Worm (Caenorhabditis elegans) whole organism, L3 larva: ENCODE results near the gene nhr-201.

Source experiments
- ZK546.5 ChIP-seq: sonication (generic microtip); optimal IDR thresholded peaks from 2 replicates; lab custom pipeline; 2017; ENCODE audit warnings: missing biosample characterization, missing genetic modification characterization
- aly-2 ChIP-seq: fragments of 150-350 bp; optimal IDR thresholded peaks from 2 replicates; lab custom pipeline; 2014; ENCODE audit warnings: missing biosample characterization, missing genetic modification characterization
- ama-1 ChIP-seq: fragments of 150-350 bp; optimal IDR thresholded peaks from 2 replicates; lab custom pipeline; 2018
- ceh-16 ChIP-seq: sonication (generic microtip); optimal IDR thresholded peaks from 2 replicates; lab custom pipeline; 2017; ENCODE audit warnings: missing biosample characterization, missing genetic modification characterization
- ceh-82 ChIP-seq: fragments of 150-350 bp; optimal IDR thresholded peaks from 2 replicates; lab custom pipeline; 2014; ENCODE audit warnings: missing biosample characterization, missing genetic modification characterization
- egl-27 ChIP-seq: sonication (generic microtip); optimal IDR thresholded peaks from 4 replicates; lab custom pipeline; 2017; ENCODE audit warnings: missing biosample characterization, missing genetic modification reagents, missing genetic modification characterization
- egl-5 ChIP-seq: fragments of 150-350 bp; optimal IDR thresholded peaks from 2 replicates; lab custom pipeline; 2017; ENCODE audit warnings: missing biosample characterization, missing genetic modification reagents, missing genetic modification characterization, inconsistent platforms
- elt-1 ChIP-seq: fragments of 150-350 bp; optimal IDR thresholded peaks from 2 replicates; lab custom pipeline; 2014; ENCODE audit warnings: missing biosample characterization, missing genetic modification characterization
- elt-2 ChIP-seq: sonication (generic microtip); optimal IDR thresholded peaks from 2 replicates; lab custom pipeline; 2016; ENCODE audit warnings: missing genetic modification reagents, mild to moderate bottlenecking, missing genetic modification characterization, missing compliant biosample characterization
- elt-3 ChIP-seq, 3 experiments: fragments of 150-350 bp in 1 of 3; sonication (generic microtip) in 2 of 3; optimal IDR thresholded peaks; 2 replicates in 2 of 3; 4 replicates in 1 of 3; lab custom pipeline; 2014 to 2017; ENCODE audit warnings: missing biosample characterization in 3 of 3, missing genetic modification characterization in 3 of 3
- eor-1 ChIP-seq, 2 experiments: fragments of 150-350 bp; optimal IDR thresholded peaks; 2 replicates each; lab custom pipeline; 2014 to 2018; ENCODE audit warnings: missing biosample characterization in 2 of 2, missing genetic modification characterization in 2 of 2
- fkh-10 ChIP-seq: sonication (generic microtip); optimal IDR thresholded peaks from 2 replicates; lab custom pipeline; 2017; ENCODE audit warnings: missing biosample characterization, missing genetic modification reagents, missing genetic modification characterization
- fos-1 ChIP-seq: fragments of 150-350 bp; optimal IDR thresholded peaks from 2 replicates; lab custom pipeline; 2014; ENCODE audit warnings: missing biosample characterization, missing genetic modification characterization
- lin-15B ChIP-seq: fragments of 150-350 bp; optimal IDR thresholded peaks from 2 replicates; lab custom pipeline; 2014; ENCODE audit warnings: missing biosample characterization, missing genetic modification characterization
- lin-39 ChIP-seq: fragments of 150-350 bp; optimal IDR thresholded peaks from 2 replicates; lab custom pipeline; 2018; ENCODE audit warnings: missing biosample characterization, missing genetic modification reagents, missing genetic modification characterization
- lsy-12 ChIP-seq: sonication (generic microtip); optimal IDR thresholded peaks from 2 replicates; lab custom pipeline; 2016; ENCODE audit warnings: mild to moderate bottlenecking, missing genetic modification characterization, missing compliant biosample characterization
- mml-1 ChIP-seq: fragments of 150-350 bp; sonication (generic microtip); optimal IDR thresholded peaks from 3 replicates; lab custom pipeline; 2014; ENCODE audit warnings: missing biosample characterization, missing genetic modification characterization
- nfya-1 ChIP-seq: sonication (generic microtip); optimal IDR thresholded peaks from 2 replicates; lab custom pipeline; 2017; ENCODE audit warnings: missing genetic modification characterization, mild to moderate bottlenecking, missing compliant biosample characterization, antibody characterized with exemption, moderate library complexity; ENCODE audit not compliant: insufficient read depth
- nhr-12 ChIP-seq: fragments of 150-350 bp; optimal IDR thresholded peaks from 2 replicates; lab custom pipeline; 2014; ENCODE audit warnings: missing biosample characterization, missing genetic modification characterization
- nhr-23 ChIP-seq: fragments of 150-350 bp; optimal IDR thresholded peaks from 2 replicates; lab custom pipeline; 2014; ENCODE audit warnings: missing biosample characterization, missing genetic modification reagents, missing genetic modification characterization
- nhr-237 ChIP-seq: fragments of 150-350 bp; optimal IDR thresholded peaks from 2 replicates; lab custom pipeline; 2014; ENCODE audit warnings: missing biosample characterization, missing genetic modification characterization
- nhr-25 ChIP-seq: sonication (generic microtip); optimal IDR thresholded peaks from 2 replicates; lab custom pipeline; 2017; ENCODE audit warnings: missing biosample characterization, missing genetic modification characterization
- nhr-28 ChIP-seq: fragments of 150-350 bp; optimal IDR thresholded peaks from 2 replicates; lab custom pipeline; 2014; ENCODE audit warnings: missing biosample characterization, missing genetic modification characterization
- nhr-43 ChIP-seq: sonication (generic microtip); optimal IDR thresholded peaks from 2 replicates; lab custom pipeline; 2016; ENCODE audit warnings: mild to moderate bottlenecking, missing genetic modification characterization, missing compliant biosample characterization; ENCODE audit not compliant: poor library complexity, severe bottlenecking
- nhr-67 ChIP-seq: fragments of 150-350 bp; optimal IDR thresholded peaks from 2 replicates; lab custom pipeline; 2014; ENCODE audit warnings: missing biosample characterization, missing genetic modification characterization
- nhr-76 ChIP-seq: fragments of 150-350 bp; sonication (generic microtip); optimal IDR thresholded peaks from 5 replicates; lab custom pipeline; 2014; ENCODE audit warnings: missing biosample characterization, missing genetic modification characterization
- pqm-1 ChIP-seq: fragments of 150-350 bp; optimal IDR thresholded peaks from 2 replicates; lab custom pipeline; 2017; ENCODE audit warnings: missing biosample characterization, missing genetic modification characterization, inconsistent platforms
- skn-1 ChIP-seq: fragments of 150-350 bp; optimal IDR thresholded peaks from 2 replicates; lab custom pipeline; 2014; ENCODE audit warnings: missing biosample characterization, missing genetic modification characterization
- snpc-4 ChIP-seq: fragments of 150-350 bp; optimal IDR thresholded peaks from 2 replicates; lab custom pipeline; 2014; ENCODE audit warnings: missing biosample characterization, missing genetic modification characterization
- tbx-2 ChIP-seq: sonication (generic microtip); optimal IDR thresholded peaks from 2 replicates; lab custom pipeline; 2016; ENCODE audit warnings: mild to moderate bottlenecking, missing genetic modification characterization, missing compliant biosample characterization
- unc-39 ChIP-seq: sonication (generic microtip); optimal IDR thresholded peaks from 4 replicates; lab custom pipeline; 2017; ENCODE audit warnings: missing biosample characterization, missing genetic modification characterization
- unc-62 ChIP-seq: fragments of 150-350 bp; sonication (generic microtip); optimal IDR thresholded peaks from 4 replicates; lab custom pipeline; 2014; ENCODE audit warnings: missing biosample characterization, missing genetic modification reagents, missing genetic modification characterization
- zag-1 ChIP-seq: fragments of 150-350 bp; optimal IDR thresholded peaks from 2 replicates; lab custom pipeline; 2014; ENCODE audit warnings: missing biosample characterization, missing genetic modification characterization
- ztf-11 ChIP-seq: fragments of 150-350 bp; optimal IDR thresholded peaks from 2 replicates; lab custom pipeline; 2014; ENCODE audit warnings: missing biosample characterization, missing genetic modification characterization
- ztf-4 ChIP-seq: fragments of 150-350 bp; optimal IDR thresholded peaks from 2 replicates; lab custom pipeline; 2014; ENCODE audit warnings: missing biosample characterization, missing genetic modification characterization

The nhr-201 gene

DNA sequence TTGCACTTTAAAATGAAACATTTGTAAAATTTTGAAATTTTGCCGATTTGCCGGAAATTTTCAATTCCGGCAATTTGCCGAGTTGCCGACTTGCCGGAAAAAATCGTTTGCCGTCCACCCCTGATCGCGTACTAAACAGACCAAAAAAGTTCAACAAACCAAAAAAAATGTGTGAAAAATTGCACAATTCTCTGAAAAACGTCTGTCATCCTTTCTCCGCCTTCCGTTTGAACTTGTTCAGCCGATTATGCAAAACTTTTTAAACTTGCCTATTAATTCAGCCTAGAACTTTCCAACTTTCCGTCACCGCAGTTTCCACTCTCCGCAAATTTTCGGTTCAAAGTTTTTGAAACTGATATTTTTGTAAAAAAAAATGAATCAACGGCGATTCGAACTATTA is 40.5 kb upstream of the nhr-201 start, which contains the start of gene B0554.5:
B0554.5 (plus strand) TSS at position 301 of the 400 bp plus-strand sequence.
- TF ChIP-seq egl-5 (tag; lab: Kevin White, UChicago) (no peak), elt-3 (tag; optimal IDR thresholded peaks at IDR 0.05; lab: Kevin White, UChicago) (no peak), aly-2 (no peak), nhr-43 (tag; lab: Kevin White, UChicago) (no peak), lsy-12 (tag; lab: Kevin White, UChicago) (no peak), ceh-16 (no peak), tbx-2 (tag; lab: Kevin White, UChicago) (no peak), snpc-4 (tag; lab: Kevin White, UChicago) (no peak), nhr-25 (no peak), nhr-76 (tag; lab: Kevin White, UChicago) (no peak), elt-2 (tag; lab: Kevin White, UChicago) (no peak), skn-1 (tag; lab: Kevin White, UChicago) (no peak), nfya-1 (tag; lab: Kevin White, UChicago) (no peak), pqm-1 (tag; lab: Kevin White, UChicago) (no peak), ztf-4 (tag; lab: Kevin White, UChicago) (no peak), unc-62 (GFP tag; lab: Kevin White, UChicago) (no peak), nhr-12 (tag; lab: Kevin White, UChicago) (no peak), fos-1 (tag; lab: Kevin White, UChicago) (no peak)

ce11 chrV:428844-429243 is 35.8 kb upstream of the nhr-201 start, which contains the start of gene B0554.4:
TSS of gene B0554.4 (plus strand) at chrV:429144.
- TF ChIP-seq zag-1 (tag; lab: Kevin White, UChicago) (no peak), lin-39 (tag; lab: Kevin White, UChicago) (no peak), pqm-1 (tag; lab: Kevin White, UChicago) (no peak)
- TF ChIP-seq, all 47 proteins: peak for 0

DNA sequence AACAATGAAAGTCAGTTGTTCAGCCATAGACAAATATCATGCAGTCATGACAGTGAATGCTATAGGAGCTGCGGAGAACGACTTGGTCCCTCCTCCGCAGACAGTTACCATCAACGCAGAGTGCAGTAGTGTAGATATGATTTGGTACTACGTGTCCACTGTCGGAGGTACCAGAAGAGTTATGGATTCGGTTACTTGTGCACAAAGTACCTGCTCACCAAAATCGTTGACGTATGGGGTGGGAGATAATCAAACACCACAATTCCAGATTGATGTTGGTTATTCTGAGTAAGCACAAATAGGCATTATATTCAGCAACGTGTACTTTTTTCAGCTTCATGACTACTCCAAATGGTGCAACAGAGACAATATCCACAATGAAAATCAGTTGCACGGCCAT is 31.6 kb upstream of the nhr-201 start:
- no peak for TF ChIP-seq ceh-82
- TF ChIP-seq ztf-4 (tag; lab: Kevin White, UChicago) = no peak
- no peak for TF ChIP-seq fkh-10 (GFP tag; lab: Kevin White, UChicago)
- TF ChIP-seq egl-27 (tag; lab: Kevin White, UChicago) = no peak
- TF ChIP-seq pqm-1 (tag; lab: Kevin White, UChicago) = no peak
- TF ChIP-seq ZK546.5 (tag; lab: Kevin White, UChicago) = no peak
- TF ChIP-seq nhr-23 = no peak
- TF ChIP-seq tbx-2 (tag; lab: Kevin White, UChicago) = no peak
- TF ChIP-seq ceh-16 = no peak
- no peak for TF ChIP-seq nhr-12 (tag; lab: Kevin White, UChicago)
- no peak for TF ChIP-seq elt-2 (tag; lab: Kevin White, UChicago)
- TF ChIP-seq nhr-28 = no peak
- no peak for TF ChIP-seq ama-1 (lab: Kevin White, UChicago)
- no peak for TF ChIP-seq mml-1
- TF ChIP-seq eor-1 (tag; optimal IDR thresholded peaks at IDR 0.05; lab: Kevin White, UChicago) = no peak
- TF ChIP-seq ztf-11 (tag; lab: Kevin White, UChicago) = no peak
- no peak for TF ChIP-seq lin-15B
- no peak for TF ChIP-seq nhr-67 (tag; lab: Kevin White, UChicago)

- TF ChIP-seq lin-15B = no peak
- TF ChIP-seq nhr-23 = no peak
- TF ChIP-seq pqm-1 (tag; lab: Kevin White, UChicago) = no peak
- no peak for TF ChIP-seq unc-39 (tag; lab: Kevin White, UChicago)
- no peak for TF ChIP-seq nhr-25
- no peak for TF ChIP-seq nhr-67 (tag; lab: Kevin White, UChicago)
- no peak for TF ChIP-seq nhr-12 (tag; lab: Kevin White, UChicago)
- no peak for TF ChIP-seq elt-1 (tag; lab: Kevin White, UChicago)
- TF ChIP-seq nhr-237 (tag; lab: Kevin White, UChicago) = no peak
- no peak for TF ChIP-seq snpc-4 (tag; lab: Kevin White, UChicago)
- TF ChIP-seq egl-5 (tag; lab: Kevin White, UChicago) = no peak
- no peak for TF ChIP-seq fos-1 (tag; lab: Kevin White, UChicago)
- no peak for TF ChIP-seq elt-2 (tag; lab: Kevin White, UChicago)
- TF ChIP-seq ztf-11 (tag; lab: Kevin White, UChicago) = no peak
- TF ChIP-seq mml-1 = no peak
- TF ChIP-seq, all 47 proteins: peak for 0
Measured at ce11 chrV:433898-434297, 30.7 kb upstream of the nhr-201 start, which contains the start of gene B0554.2. TSS of gene B0554.2 (plus strand) at chrV:434198.
